Worm (Caenorhabditis elegans) whole organism, young adult: Measurements from ENCODE around the gene dylt-2.

Experiments
- B0261.1 ChIP-seq: sonication (generic microtip); optimal IDR thresholded peaks from 2 replicates; lab custom pipeline; 2016; ENCODE audit warnings: mild to moderate bottlenecking, missing genetic modification characterization, moderate library complexity, missing compliant biosample characterization
- D2030.7 ChIP-seq: fragments of 200-800 bp; sonication (Bioruptor generic); IDR thresholded peaks from 2 replicates; pipeline ENCODE4 v1.3.6; 2022; ENCODE audit warnings: missing genetic modification reagents, missing genetic modification characterization, missing compliant biosample characterization
- F22D6.2 ChIP-seq: sonication (generic microtip); optimal IDR thresholded peaks from 2 replicates; lab custom pipeline; 2016; ENCODE audit warnings: mild to moderate bottlenecking, missing genetic modification characterization, missing compliant biosample characterization
- F23B12.7 ChIP-seq: sonication (generic microtip); optimal IDR thresholded peaks from 2 replicates; lab custom pipeline; 2017; ENCODE audit warnings: missing genetic modification characterization, mild to moderate bottlenecking, missing compliant biosample characterization, antibody characterized with exemption, moderate library complexity; ENCODE audit not compliant: insufficient read depth
- F33H1.4 ChIP-seq: fragments of 200-800 bp; sonication (Bioruptor generic); IDR thresholded peaks from 2 replicates; pipeline ENCODE4 v1.3.6; 2022; ENCODE audit warnings: missing genetic modification reagents, missing genetic modification characterization, missing compliant biosample characterization
- F57C9.4 ChIP-seq: sonication (generic microtip); optimal IDR thresholded peaks from 2 replicates; lab custom pipeline; 2017; ENCODE audit warnings: mild to moderate bottlenecking, missing genetic modification characterization, missing compliant biosample characterization
- K12H6.12 ChIP-seq: fragments of 200-800 bp; sonication (Bioruptor generic); optimal IDR thresholded peaks from 2 replicates; lab custom pipeline; 2018; ENCODE audit warnings: mild to moderate bottlenecking, missing genetic modification characterization, missing compliant biosample characterization
- Y53G8AR.9 ChIP-seq: fragments of 200-800 bp; sonication (Bioruptor generic); conservative IDR thresholded peaks from 2 replicates; pipeline ENCODE4 v1.3.6; 2022; ENCODE audit warnings: missing genetic modification reagents, missing genetic modification characterization, missing compliant biosample characterization
- ZK185.1 ChIP-seq: sonication (generic microtip); optimal IDR thresholded peaks from 2 replicates; lab custom pipeline; 2016; ENCODE audit warnings: mild to moderate bottlenecking, missing genetic modification characterization, missing compliant biosample characterization; ENCODE audit not compliant: poor library complexity, severe bottlenecking
- ama-1 ChIP-seq, 3 experiments: fragments of 150-350 bp in 1 of 3; sonication (generic microtip) in 2 of 3; optimal IDR thresholded peaks; 2 replicates each; lab custom pipeline; 2014 to 2018; ENCODE audit warnings: missing biosample characterization in 2 of 3, missing genetic modification characterization in 2 of 3, missing genetic modification reagents in 2 of 3
- athp-1 ChIP-seq: sonication (generic microtip); optimal IDR thresholded peaks from 2 replicates; lab custom pipeline; 2017; ENCODE audit warnings: mild to moderate bottlenecking, missing genetic modification characterization, missing compliant biosample characterization
- cebp-1 ChIP-seq, 2 experiments: fragments of 200-800 bp in 1 of 2; sonication (Bioruptor generic) in 1 of 2; sonication (generic microtip) in 1 of 2; IDR thresholded peaks in 1 of 2; optimal IDR thresholded peaks in 1 of 2; 2 replicates each; pipeline versions ENCODE4 v1.3.6 to Lab custom; 2017 to 2022; ENCODE audit warnings: missing compliant biosample characterization in 2 of 2, missing genetic modification characterization in 2 of 2, mild to moderate bottlenecking in 1 of 2, missing genetic modification reagents in 1 of 2, moderate library complexity in 1 of 2
- ceh-79 ChIP-seq: sonication (generic microtip); optimal IDR thresholded peaks from 2 replicates; lab custom pipeline; 2017; ENCODE audit warnings: mild to moderate bottlenecking, missing genetic modification characterization, missing compliant biosample characterization
- chd-7 ChIP-seq: sonication (generic microtip); optimal IDR thresholded peaks from 2 replicates; lab custom pipeline; 2016; ENCODE audit warnings: mild to moderate bottlenecking, missing genetic modification characterization, moderate library complexity, missing compliant biosample characterization
- die-1 ChIP-seq: sonication (generic microtip); optimal IDR thresholded peaks from 2 replicates; lab custom pipeline; 2016; ENCODE audit warnings: missing genotype, mild to moderate bottlenecking, missing genetic modification characterization, missing compliant biosample characterization
- egl-44 ChIP-seq: fragments of 200-800 bp; sonication (Bioruptor generic); IDR thresholded peaks from 2 replicates; pipeline ENCODE4 v1.3.6; 2022; ENCODE audit warnings: missing genetic modification reagents, missing genetic modification characterization, missing compliant biosample characterization
- ets-4 ChIP-seq: fragments of 200-800 bp; sonication (Bioruptor generic); optimal IDR thresholded peaks from 2 replicates; lab custom pipeline; 2018; ENCODE audit warnings: mild to moderate bottlenecking, missing genetic modification characterization, missing compliant biosample characterization
- fkh-3 ChIP-seq: sonication (generic microtip); optimal IDR thresholded peaks from 2 replicates; lab custom pipeline; 2016; ENCODE audit warnings: mild to moderate bottlenecking, missing genetic modification characterization, missing compliant biosample characterization
- him-1 ChIP-seq: sonication (generic microtip); optimal IDR thresholded peaks from 2 replicates; lab custom pipeline; 2016; ENCODE audit warnings: missing genotype, missing genetic modification reagents, missing genetic modification characterization, missing compliant biosample characterization
- hmg-1.2 ChIP-seq: fragments of 200-800 bp; sonication (Bioruptor generic); IDR thresholded peaks from 2 replicates; pipeline ENCODE4 v1.3.6; 2022; ENCODE audit warnings: missing genetic modification reagents, missing genetic modification characterization, missing compliant biosample characterization
- hmg-20 ChIP-seq: fragments of 200-800 bp; sonication (Bioruptor generic); IDR thresholded peaks from 2 replicates; pipeline ENCODE4 v1.3.6; 2022; ENCODE audit warnings: missing genetic modification reagents, missing genetic modification characterization, missing compliant biosample characterization
- hsf-1 ChIP-seq: fragments of 200-800 bp; sonication (Bioruptor generic); IDR thresholded peaks from 2 replicates; pipeline ENCODE4 v1.3.6; 2022; ENCODE audit warnings: missing genetic modification reagents, missing genetic modification characterization, missing compliant biosample characterization
- let-526 ChIP-seq: fragments of 200-800 bp; sonication (Bioruptor generic); IDR thresholded peaks from 2 replicates; pipeline ENCODE4 v1.3.6; 2022; ENCODE audit warnings: missing genetic modification reagents, missing genetic modification characterization, missing compliant biosample characterization
- lin-26 ChIP-seq: fragments of 200-800 bp; sonication (Bioruptor generic); IDR thresholded peaks from 2 replicates; pipeline ENCODE4 v1.3.6; 2022; ENCODE audit warnings: missing genetic modification reagents, missing genetic modification characterization, missing compliant biosample characterization
- madf-10 ChIP-seq: sonication (generic microtip); optimal IDR thresholded peaks from 2 replicates; lab custom pipeline; 2016; ENCODE audit warnings: mild to moderate bottlenecking, missing genetic modification characterization, missing compliant biosample characterization
- madf-3 ChIP-seq: fragments of 200-800 bp; sonication (Bioruptor generic); IDR thresholded peaks from 2 replicates; pipeline ENCODE4 v1.3.6; 2022; ENCODE audit warnings: missing genetic modification reagents, missing genetic modification characterization, missing compliant biosample characterization
- mes-4 ChIP-seq: sonication (generic microtip); optimal IDR thresholded peaks from 2 replicates; lab custom pipeline; 2016; ENCODE audit warnings: missing genotype, missing genetic modification characterization, missing compliant biosample characterization
- nfyb-1 ChIP-seq: fragments of 200-800 bp; sonication (Bioruptor generic); IDR thresholded peaks from 2 replicates; pipeline ENCODE4 v1.3.6; 2022; ENCODE audit warnings: missing genetic modification reagents, missing genetic modification characterization, missing compliant biosample characterization
- nhr-90 ChIP-seq: sonication (generic microtip); optimal IDR thresholded peaks from 2 replicates; lab custom pipeline; 2016; ENCODE audit warnings: missing genotype, mild to moderate bottlenecking, missing genetic modification characterization, missing compliant biosample characterization
- pbrm-1 ChIP-seq: fragments of 200-800 bp; sonication (Bioruptor generic); IDR thresholded peaks from 2 replicates; pipeline ENCODE4 v1.3.6; 2022; ENCODE audit warnings: missing genetic modification reagents, missing genetic modification characterization, missing compliant biosample characterization
- rpc-1 ChIP-seq, 2 experiments: fragments of 150-350 bp in 1 of 2; sonication (generic microtip) in 1 of 2; optimal IDR thresholded peaks; 2 replicates each; lab custom pipeline; 2014 to 2018; ENCODE audit warnings: missing biosample characterization in 1 of 2, missing genetic modification characterization in 1 of 2, missing genetic modification reagents in 1 of 2, missing genotype in 1 of 2
- snpc-1.3 ChIP-seq: sonication (generic microtip); optimal IDR thresholded peaks from 2 replicates; lab custom pipeline; 2017; ENCODE audit warnings: missing genetic modification characterization, mild to moderate bottlenecking, missing compliant biosample characterization, antibody characterized with exemption, moderate library complexity, missing genotype, missing genetic modification reagents; ENCODE audit not compliant: insufficient read depth
- snpc-4 ChIP-seq, 5 experiments: fragments of 150-350 bp in 1 of 5; sonication (generic microtip) in 4 of 5; optimal IDR thresholded peaks; 2 replicates each; lab custom pipeline; 2014 to 2018; ENCODE audit warnings: missing genetic modification characterization in 5 of 5, missing biosample characterization in 3 of 5, antibody characterized with exemption in 2 of 5, mild to moderate bottlenecking in 2 of 5, missing compliant biosample characterization in 2 of 5, missing genotype in 2 of 5, moderate library complexity in 2 of 5, missing genetic modification reagents in 1 of 5
- tbp1 ChIP-seq: fragments of 200-800 bp; sonication (Bioruptor generic); optimal IDR thresholded peaks from 2 replicates; lab custom pipeline; 2018; ENCODE audit warnings: mild to moderate bottlenecking, missing genetic modification characterization, missing compliant biosample characterization
- tlf-1 ChIP-seq: fragments of 200-800 bp; sonication (Bioruptor generic); optimal IDR thresholded peaks from 2 replicates; lab custom pipeline; 2018; ENCODE audit warnings: mild to moderate bottlenecking, missing genetic modification characterization, missing compliant biosample characterization
- xnd-1 ChIP-seq: sonication (generic microtip); optimal IDR thresholded peaks from 2 replicates; lab custom pipeline; 2016; ENCODE audit warnings: missing genotype, missing genetic modification reagents, missing genetic modification characterization, missing compliant biosample characterization
- zfh-2 ChIP-seq: fragments of 200-800 bp; sonication (Bioruptor generic); conservative IDR thresholded peaks from 2 replicates; pipeline ENCODE4 v1.3.6; 2022; ENCODE audit warnings: missing genetic modification reagents, missing genetic modification characterization, missing compliant biosample characterization
- ztf-18 ChIP-seq: sonication (generic microtip); optimal IDR thresholded peaks from 2 replicates; lab custom pipeline; 2016; ENCODE audit warnings: missing genotype, mild to moderate bottlenecking, missing genetic modification characterization, missing compliant biosample characterization
- ztf-25 ChIP-seq: fragments of 200-800 bp; sonication (Bioruptor generic); IDR thresholded peaks from 2 replicates; pipeline ENCODE4 v1.3.6; 2022; ENCODE audit warnings: missing genetic modification reagents, missing genetic modification characterization, missing compliant biosample characterization
- ztf-28 ChIP-seq: fragments of 200-800 bp; sonication (Bioruptor generic); IDR thresholded peaks from 2 replicates; pipeline ENCODE4 v1.3.6; 2022; ENCODE audit warnings: missing genetic modification reagents, missing genetic modification characterization, missing compliant biosample characterization

dylt-2 gene

ce11 chrX:8926341-8926740 is 13.6 kb downstream of the dylt-2 start (continued):
- TF ChIP-seq B0261.1 (tag; lab: Kevin White, UChicago): no peak
- no peak for TF ChIP-seq hmg-1.2 (GFP tag; lab: Robert Waterston, UW)
- TF ChIP-seq cebp-1 (GFP tag; IDR thresholded peaks at IDR 0.05; lab: Robert Waterston, UW): no peak
- no peak for TF ChIP-seq cebp-1 (tag; optimal IDR thresholded peaks at IDR 0.05; lab: Kevin White, UChicago)
- no peak for TF ChIP-seq ceh-79 (tag; lab: Kevin White, UChicago)
- no peak for TF ChIP-seq Y53G8AR.9 (GFP tag; lab: Robert Waterston, UW)
- no peak for TF ChIP-seq ZK185.1 (tag; lab: Kevin White, UChicago)

ce11 chrX:8925443-8925842 is 14.5 kb downstream of the dylt-2 start:
- peak; percentile 27 for TF ChIP-seq snpc-1.3
- TF ChIP-seq him-1 (tag; lab: Kevin White, UChicago): peak; percentile 50
- TF ChIP-seq egl-44: peak; percentile 38; the same call in 1 of the 2 replicates
- TF ChIP-seq hmg-20 (GFP tag; lab: Robert Waterston, UW): 0 out of 2 replicates have a peak, but pooled peaks have one; percentile 26
- TF ChIP-seq ztf-28 (GFP tag; lab: Robert Waterston, UW): no peak
- no peak for TF ChIP-seq K12H6.12
- no peak for TF ChIP-seq chd-7
- no peak for TF ChIP-seq athp-1 (tag; lab: Kevin White, UChicago)
- TF ChIP-seq let-526 (GFP tag; lab: Robert Waterston, UW): no peak
- peak; percentile 4 for TF ChIP-seq F23B12.7
- TF ChIP-seq nfyb-1 (GFP tag; lab: Robert Waterston, UW): no peak
- TF ChIP-seq madf-10 (tag; lab: Kevin White, UChicago): peak; percentile 27
- TF ChIP-seq cebp-1 (GFP tag; IDR thresholded peaks at IDR 0.05; lab: Robert Waterston, UW): 0 out of 2 replicates have a peak, but pooled peaks have one; percentile 27
- no peak for TF ChIP-seq cebp-1 (tag; optimal IDR thresholded peaks at IDR 0.05; lab: Kevin White, UChicago)
- TF ChIP-seq tlf-1 (GFP tag; lab: Kevin White, UChicago): peak; percentile 25
- TF ChIP-seq madf-3 (GFP tag; lab: Robert Waterston, UW): no peak
- no peak for TF ChIP-seq F22D6.2
- peak; percentile 3 for TF ChIP-seq ZK185.1 (tag; lab: Kevin White, UChicago)
- no peak for TF ChIP-seq F57C9.4 (tag; lab: Kevin White, UChicago)
- TF ChIP-seq ztf-25 (GFP tag; lab: Robert Waterston, UW): peak; percentile 83; the same call in 1 of the 2 replicates
- TF ChIP-seq mes-4 (tag; lab: Kevin White, UChicago): no peak
- peak; percentile 60 for TF ChIP-seq die-1 (tag; lab: Kevin White, UChicago)
- peak; percentile 68 for TF ChIP-seq rpc-1 (optimal IDR thresholded peaks at IDR 0.05; lab: Kevin White, UChicago)
- peak; percentile 90 for TF ChIP-seq rpc-1 (tag; optimal IDR thresholded peaks at IDR 0.05; lab: Kevin White, UChicago)
- peak; percentile 90 for TF ChIP-seq lin-26 (GFP tag; lab: Robert Waterston, UW)
- TF ChIP-seq nhr-90 (tag; lab: Kevin White, UChicago): peak; percentile 49
- TF ChIP-seq xnd-1 (tag; lab: Kevin White, UChicago): no peak
- peak; percentile 91 for TF ChIP-seq tbp1 (GFP tag; lab: Kevin White, UChicago)
- no peak for TF ChIP-seq F33H1.4 (GFP tag; lab: Robert Waterston, UW)
- TF ChIP-seq hmg-1.2 (GFP tag; lab: Robert Waterston, UW): peak; percentile 58; the same call in 1 of the 2 replicates
- TF ChIP-seq ama-1 (optimal IDR thresholded peaks at IDR 0.05; lab: Kevin White, UChicago): no peak
- TF ChIP-seq ama-1 (GFP tag; optimal IDR thresholded peaks at IDR 0.05; lab: Kevin White, UChicago): peak in 1 of 2 experiments; percentile 72
- no peak for TF ChIP-seq fkh-3 (tag; lab: Kevin White, UChicago)
- peak; percentile 83 for TF ChIP-seq B0261.1 (tag; lab: Kevin White, UChicago)
- no peak for TF ChIP-seq ets-4 (GFP tag; lab: Kevin White, UChicago)
- peak; percentile 50 for TF ChIP-seq D2030.7
- TF ChIP-seq hsf-1 (GFP tag; lab: Robert Waterston, UW): no peak
- peak; percentile 44 for TF ChIP-seq snpc-4 (GFP tag; optimal IDR thresholded peaks at IDR 0.05; lab: Kevin White, UChicago)
- no peak for TF ChIP-seq snpc-4 (tag; optimal IDR thresholded peaks at IDR 0.05; lab: Kevin White, UChicago)
- peak; percentile 66 for TF ChIP-seq pbrm-1 (GFP tag; lab: Robert Waterston, UW)
- TF ChIP-seq zfh-2 (GFP tag; lab: Robert Waterston, UW): no peak
- peak; percentile 40 for TF ChIP-seq ztf-18 (tag; lab: Kevin White, UChicago)
- TF ChIP-seq, all 124 proteins: peak for 22
